Worm (Caenorhabditis elegans): ENCODE data around the gene exos-8.

DNA sequence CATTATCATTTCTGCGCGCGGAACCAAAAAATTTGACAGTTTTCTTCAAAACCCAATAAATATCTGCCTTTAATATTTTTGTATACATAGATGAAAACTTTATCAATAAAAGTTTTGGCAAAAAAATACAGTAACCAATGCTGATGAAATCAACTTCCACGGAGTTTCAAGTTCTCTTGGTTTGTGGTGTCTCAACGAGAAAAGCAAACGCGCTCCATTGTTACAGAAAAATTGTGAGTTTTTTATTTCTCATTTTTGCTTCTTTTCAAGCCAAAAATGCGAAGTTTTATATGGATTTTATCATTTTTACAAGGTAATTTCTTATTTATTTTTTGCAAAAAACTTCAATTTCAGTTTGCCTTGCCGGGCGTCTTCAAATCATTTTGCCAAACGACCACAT lies 6.8 kb upstream of the exos-8 start, which contains the start of gene T14B4.3:
- TF ChIP-seq ceh-36 (tag; optimal IDR thresholded peaks at IDR 0.05): no peak
- TF ChIP-seq ama-1 (optimal IDR thresholded peaks at IDR 0.05): no peak
- no peak for TF ChIP-seq flt-1 (GFP tag; IDR thresholded peaks at IDR 0.05)
- no peak for TF ChIP-seq tra-4 (tag; optimal IDR thresholded peaks at IDR 0.05)
- no peak for TF ChIP-seq tbx-11 (GFP tag; IDR thresholded peaks at IDR 0.05)
- TF ChIP-seq tbx-37 (GFP tag; conservative IDR thresholded peaks at IDR 0.05): peak; percentile 55; the same call in 1 of the 2 replicates
- no peak for TF ChIP-seq ceh-13 (GFP tag; optimal IDR thresholded peaks at IDR 0.05)
- TF ChIP-seq hmbx-1 (tag; optimal IDR thresholded peaks at IDR 0.05): no peak
- no peak for TF ChIP-seq aly-1 (tag; optimal IDR thresholded peaks at IDR 0.05)
- TF ChIP-seq hmg-4 (GFP tag; optimal IDR thresholded peaks at IDR 0.05): no peak
- no peak for TF ChIP-seq ets-7 (tag; optimal IDR thresholded peaks at IDR 0.05)
- TF ChIP-seq hnd-1 (tag; optimal IDR thresholded peaks at IDR 0.05): no peak
- TF ChIP-seq scrt-1 (GFP tag; IDR thresholded peaks at IDR 0.05): no peak

All from whole organism, early embryonic.